Fruit fly (Drosophila melanogaster) whole organism, larva: ENCODE results near the gene AspRS-m.

Source experiments
- noc ChIP-seq: fragments of 200-800 bp; sonication (Bioruptor generic); optimal IDR thresholded peaks from 3 replicates; lab custom pipeline; 2019; ENCODE audit warnings: missing biosample characterization, mild to moderate bottlenecking, missing genetic modification characterization, moderate library complexity

AspRS-m gene

dm6 chr2L:16817421-16818101 lies 9.3 kb upstream of the AspRS-m start:
- peak; percentile 65 for TF ChIP-seq noc (tag; lab: Kevin White, UChicago)

dm6 chr2L:16818335-16818973 lies 8.4 kb upstream of the AspRS-m start:
- no peak for TF ChIP-seq noc (tag; lab: Kevin White, UChicago)

- TF ChIP-seq noc (tag; lab: Kevin White, UChicago), result peak; percentile 93
Measured at dm6 chr2L:16819714-16820113, 7.2 kb upstream of the AspRS-m start.

dm6 chr2L:16820993-16821392 lies 5.9 kb upstream of the AspRS-m start, which contains the start of gene CG13280:
Gene CG13280 (minus strand): TSS chr2L:16821093.
- no peak for TF ChIP-seq noc (tag; lab: Kevin White, UChicago)

- TF ChIP-seq noc (tag; lab: Kevin White, UChicago), result peak; percentile 31
Measured at dm6 chr2L:16824905-16825333, 2.0 kb upstream of the AspRS-m start, which contains the start of gene Cse1. Gene Cse1 (minus strand): TSS chr2L:16825207.

dm6 chr2L:16834402-16834801 lies 7.5 kb downstream of the AspRS-m start, which contains the start of gene CG13282:
Gene CG13282 (minus strand): TSS chr2L:16834502.
- no peak for TF ChIP-seq noc (tag; lab: Kevin White, UChicago)

dm6 chr2L:16837158-16837557 lies 10.3 kb downstream of the AspRS-m start, which contains the start of gene Nepl9:
Gene Nepl9 (minus strand): TSS chr2L:16837258.
- TF ChIP-seq noc (tag; lab: Kevin White, UChicago), result no peak

- TF ChIP-seq noc (tag; lab: Kevin White, UChicago), result no peak
Measured at dm6 chr2L:16837672-16838071, 10.8 kb downstream of the AspRS-m start, which contains the start of the genes SclA and SclB. Gene SclA (plus strand): TSS chr2L:16837972. Gene SclB (plus strand): TSS chr2L:16837972.

dm6 chr2L:16839665-16840064 lies 12.8 kb downstream of the AspRS-m start:
- no peak for TF ChIP-seq noc (tag; lab: Kevin White, UChicago)

dm6 chr2L:16842505-16842904 lies 15.6 kb downstream of the AspRS-m start:
- TF ChIP-seq noc (tag; lab: Kevin White, UChicago), result no peak

- no peak for TF ChIP-seq noc (tag; lab: Kevin White, UChicago)
Measured at dm6 chr2L:16843336-16843735, 16.5 kb downstream of the AspRS-m start.

- no peak for TF ChIP-seq noc (tag; lab: Kevin White, UChicago)
Measured at dm6 chr2L:16845179-16845578, 18.3 kb downstream of the AspRS-m start.

- TF ChIP-seq noc (tag; lab: Kevin White, UChicago), result peak; percentile 55
Measured at dm6 chr2L:16846742-16847346, 20.0 kb downstream of the AspRS-m start.

- no peak for TF ChIP-seq noc (tag; lab: Kevin White, UChicago)
Measured at dm6 chr2L:16847948-16848347, 21.1 kb downstream of the AspRS-m start.

dm6 chr2L:16848670-16849069 lies 21.8 kb downstream of the AspRS-m start, which contains the start of gene CG13284:
Gene CG13284 (minus strand): TSS chr2L:16848716.
- TF ChIP-seq noc (tag; lab: Kevin White, UChicago), result no peak

- no peak for TF ChIP-seq noc (tag; lab: Kevin White, UChicago)
Measured at dm6 chr2L:16850442-16850841, 23.6 kb downstream of the AspRS-m start.
